Worm (Caenorhabditis elegans) whole organism, L2 larva: ENCODE measurements around the gene F40G12.5.
"Not testable (repeated sequence)": the region's sequence is repeated elsewhere in the genome, so short reads cannot be mapped to it uniquely, and the experiment has no call there.

Experiments
- F13H6.1 ChIP-seq: sonication (generic microtip); optimal IDR thresholded peaks from 2 replicates; lab custom pipeline; 2016; ENCODE audit warnings: missing genetic modification characterization, missing compliant biosample characterization
- R02D3.7 ChIP-seq: fragments of 150-350 bp; optimal IDR thresholded peaks from 2 replicates; lab custom pipeline; 2014; ENCODE audit warnings: missing biosample characterization, missing genetic modification characterization
- Y55F3AM.14 ChIP-seq: fragments of 200-800 bp; sonication (Bioruptor generic); optimal IDR thresholded peaks from 2 replicates; lab custom pipeline; 2018; ENCODE audit warnings: mild to moderate bottlenecking, missing genetic modification characterization, missing compliant biosample characterization
- ZK546.5 ChIP-seq: sonication (generic microtip); optimal IDR thresholded peaks from 2 replicates; lab custom pipeline; 2017; ENCODE audit warnings: missing biosample characterization, missing genetic modification characterization
- alr-1 ChIP-seq: fragments of 150-350 bp; optimal IDR thresholded peaks from 2 replicates; lab custom pipeline; 2014; ENCODE audit warnings: missing biosample characterization, missing genetic modification characterization
- aly-2 ChIP-seq: fragments of 150-350 bp; optimal IDR thresholded peaks from 2 replicates; lab custom pipeline; 2014; ENCODE audit warnings: missing biosample characterization, missing genetic modification characterization
- ama-1 ChIP-seq: fragments of 150-350 bp; optimal IDR thresholded peaks from 2 replicates; lab custom pipeline; 2018; ENCODE audit warnings: inconsistent platforms
- blmp-1 ChIP-seq: sonication (generic microtip); optimal IDR thresholded peaks from 2 replicates; lab custom pipeline; 2017; ENCODE audit warnings: missing genetic modification characterization, mild to moderate bottlenecking, missing compliant biosample characterization, antibody characterized with exemption, moderate library complexity; ENCODE audit not compliant: insufficient read depth
- ceh-82 ChIP-seq: fragments of 150-350 bp; optimal IDR thresholded peaks from 2 replicates; lab custom pipeline; 2014; ENCODE audit warnings: missing biosample characterization, missing genetic modification characterization
- crh-2 ChIP-seq: sonication (generic microtip); optimal IDR thresholded peaks from 2 replicates; lab custom pipeline; 2017; ENCODE audit warnings: missing biosample characterization, missing genetic modification characterization
- egl-27 ChIP-seq: sonication (generic microtip); optimal IDR thresholded peaks from 3 replicates; lab custom pipeline; 2017; ENCODE audit warnings: missing biosample characterization, missing genetic modification reagents, missing genetic modification characterization
- elt-3 ChIP-seq: sonication (generic microtip); optimal IDR thresholded peaks from 2 replicates; lab custom pipeline; 2017; ENCODE audit warnings: missing biosample characterization, missing genetic modification characterization
- fos-1 ChIP-seq: fragments of 150-350 bp; optimal IDR thresholded peaks from 2 replicates; lab custom pipeline; 2014; ENCODE audit warnings: missing biosample characterization, missing genetic modification characterization
- gmeb-1 ChIP-seq: fragments of 150-350 bp; optimal IDR thresholded peaks from 2 replicates; lab custom pipeline; 2014; ENCODE audit warnings: missing biosample characterization, missing genetic modification characterization
- lin-11 ChIP-seq: fragments of 150-350 bp; sonication (generic microtip); optimal IDR thresholded peaks from 2 replicates; lab custom pipeline; 2014; ENCODE audit warnings: missing biosample characterization, missing genetic modification characterization, inconsistent platforms, mixed read lengths
- lin-39 ChIP-seq: fragments of 150-350 bp; optimal IDR thresholded peaks from 2 replicates; lab custom pipeline; 2014; ENCODE audit warnings: missing biosample characterization, missing genetic modification reagents, missing genetic modification characterization
- lsy-2 ChIP-seq, 2 experiments: fragments of 150-350 bp in 1 of 2; sonication (generic microtip) in 1 of 2; optimal IDR thresholded peaks; 2 replicates each; lab custom pipeline; 2014 to 2017; ENCODE audit warnings: missing biosample characterization in 2 of 2, missing genetic modification characterization in 2 of 2
- mab-5 ChIP-seq: fragments of 150-350 bp; optimal IDR thresholded peaks from 2 replicates; lab custom pipeline; 2014; ENCODE audit warnings: missing biosample characterization, missing genetic modification characterization
- mbf-1 ChIP-seq: sonication (generic microtip); optimal IDR thresholded peaks from 2 replicates; lab custom pipeline; 2017; ENCODE audit warnings: missing biosample characterization, missing genetic modification characterization
- mdl-1 ChIP-seq, 2 experiments: fragments of 150-350 bp in 1 of 2; sonication (generic microtip) in 1 of 2; optimal IDR thresholded peaks; 2 replicates each; lab custom pipeline; 2017; ENCODE audit warnings: missing biosample characterization in 2 of 2, missing genetic modification characterization in 2 of 2
- nhr-10 ChIP-seq: sonication (generic microtip); optimal IDR thresholded peaks from 2 replicates; lab custom pipeline; 2017; ENCODE audit warnings: missing biosample characterization, missing genetic modification characterization
- nhr-12 ChIP-seq: fragments of 150-350 bp; optimal IDR thresholded peaks from 2 replicates; lab custom pipeline; 2014; ENCODE audit warnings: missing biosample characterization, missing genetic modification characterization
- nhr-129 ChIP-seq: fragments of 150-350 bp; optimal IDR thresholded peaks from 2 replicates; lab custom pipeline; 2014; ENCODE audit warnings: missing biosample characterization, missing genetic modification characterization
- nhr-237 ChIP-seq: fragments of 150-350 bp; optimal IDR thresholded peaks from 2 replicates; lab custom pipeline; 2014; ENCODE audit warnings: missing biosample characterization, missing genetic modification characterization
- nhr-6 ChIP-seq: fragments of 150-350 bp; optimal IDR thresholded peaks from 2 replicates; lab custom pipeline; 2014; ENCODE audit warnings: missing biosample characterization, missing genetic modification characterization
- nhr-77 ChIP-seq: fragments of 150-350 bp; optimal IDR thresholded peaks from 2 replicates; lab custom pipeline; 2014; ENCODE audit warnings: missing biosample characterization, missing genetic modification characterization
- peb-1 ChIP-seq: fragments of 150-350 bp; optimal IDR thresholded peaks from 2 replicates; lab custom pipeline; 2014; ENCODE audit warnings: missing biosample characterization, missing genetic modification characterization
- sem-4 ChIP-seq: fragments of 150-350 bp; optimal IDR thresholded peaks from 2 replicates; lab custom pipeline; 2014; ENCODE audit warnings: missing biosample characterization, missing genetic modification reagents, missing genetic modification characterization
- skn-1 ChIP-seq: sonication (generic microtip); optimal IDR thresholded peaks from 2 replicates; lab custom pipeline; 2017; ENCODE audit warnings: missing biosample characterization, missing genetic modification characterization
- sma-3 ChIP-seq: sonication (generic microtip); optimal IDR thresholded peaks from 2 replicates; lab custom pipeline; 2016; ENCODE audit warnings: missing genetic modification reagents, missing genetic modification characterization, missing compliant biosample characterization
- sma-9 ChIP-seq, 2 experiments: fragments of 150-350 bp in 1 of 2; sonication (generic microtip) in 1 of 2; optimal IDR thresholded peaks; 2 replicates each; lab custom pipeline; 2014 to 2016; ENCODE audit warnings: missing genetic modification characterization in 2 of 2, mild to moderate bottlenecking in 1 of 2, missing biosample characterization in 1 of 2, missing compliant biosample characterization in 1 of 2, missing genetic modification reagents in 1 of 2, moderate library complexity in 1 of 2
- snpc-4 ChIP-seq: fragments of 150-350 bp; optimal IDR thresholded peaks from 2 replicates; lab custom pipeline; 2014; ENCODE audit warnings: missing biosample characterization, missing genetic modification characterization
- unc-55 ChIP-seq: fragments of 150-350 bp; sonication (generic microtip); optimal IDR thresholded peaks from 3 replicates; lab custom pipeline; 2014; ENCODE audit warnings: missing biosample characterization, missing genetic modification reagents, missing genetic modification characterization
- unc-62 ChIP-seq: fragments of 150-350 bp; optimal IDR thresholded peaks from 2 replicates; lab custom pipeline; 2014; ENCODE audit warnings: missing biosample characterization, missing genetic modification reagents, missing genetic modification characterization
- zag-1 ChIP-seq: fragments of 150-350 bp; optimal IDR thresholded peaks from 2 replicates; lab custom pipeline; 2014; ENCODE audit warnings: missing biosample characterization, missing genetic modification characterization
- ztf-1 ChIP-seq: fragments of 200-800 bp; sonication (Bioruptor generic); conservative IDR thresholded peaks from 2 replicates; pipeline ENCODE4 v1.3.6; 2022; ENCODE audit warnings: missing genetic modification characterization, missing compliant biosample characterization
- ztf-11 ChIP-seq: sonication (generic microtip); optimal IDR thresholded peaks from 2 replicates; lab custom pipeline; 2017; ENCODE audit warnings: missing biosample characterization, missing genetic modification characterization
- ztf-4 ChIP-seq: fragments of 150-350 bp; optimal IDR thresholded peaks from 2 replicates; lab custom pipeline; 2014; ENCODE audit warnings: missing biosample characterization, missing genetic modification characterization

F40G12.5 gene

ce11 chrV:14283241-14283640, 12.6 kb upstream of the F40G12.5 start, which contains the start of gene F40G12.10:
Gene F40G12.10, plus strand, starts transcription at chrV:14283541.
- no peak for TF ChIP-seq nhr-129 (tag; lab: Kevin White, UChicago)
- no peak for TF ChIP-seq ceh-82 (tag; lab: Kevin White, UChicago)
- no peak for TF ChIP-seq mbf-1 (tag; lab: Kevin White, UChicago)
- no peak for TF ChIP-seq blmp-1 (tag; lab: Kevin White, UChicago)
- TF ChIP-seq sma-3 (GFP tag; lab: Kevin White, UChicago): no peak
- TF ChIP-seq zag-1 (tag; lab: Kevin White, UChicago): no peak
- no peak for TF ChIP-seq sem-4 (tag; lab: Kevin White, UChicago)
- TF ChIP-seq crh-2 (tag; lab: Kevin White, UChicago): no peak
- TF ChIP-seq ztf-11 (tag; lab: Kevin White, UChicago): no peak
- no peak for TF ChIP-seq elt-3 (tag; lab: Kevin White, UChicago)
- TF ChIP-seq gmeb-1 (tag; lab: Kevin White, UChicago): no peak
- no peak for TF ChIP-seq Y55F3AM.14 (GFP tag; lab: Kevin White, UChicago)
- no peak for TF ChIP-seq nhr-10 (tag; lab: Kevin White, UChicago)
- TF ChIP-seq alr-1 (tag; lab: Kevin White, UChicago): no peak
- TF ChIP-seq ztf-1 (GFP tag; lab: Robert Waterston, UW): no peak
- TF ChIP-seq skn-1 (tag; lab: Kevin White, UChicago): no peak
- no peak for TF ChIP-seq nhr-77
- TF ChIP-seq ama-1: no peak

- TF ChIP-seq fos-1 (no peak), nhr-12 (tag; lab: Kevin White, UChicago) (no peak), crh-2 (tag; lab: Kevin White, UChicago) (no peak), zag-1 (tag; lab: Kevin White, UChicago) (no peak), sma-9 (GFP tag; optimal IDR thresholded peaks at IDR 0.05; lab: Kevin White, UChicago) (no peak), sma-9 (tag; optimal IDR thresholded peaks at IDR 0.05; lab: Kevin White, UChicago) (no peak)
Observed at ce11 chrV:14282222-14282709, 11.6 kb upstream of the F40G12.5 start, which contains the start of the genes srt-74 and F40G12.9. Gene srt-74, minus strand, starts transcription at chrV:14282322. Gene F40G12.9, plus strand, starts transcription at chrV:14282659.

- TF ChIP-seq F13H6.1: no peak
- TF ChIP-seq sem-4 (tag; lab: Kevin White, UChicago): no peak
- no peak for TF ChIP-seq ztf-1 (GFP tag; lab: Robert Waterston, UW)
- TF ChIP-seq sma-9 (GFP tag; optimal IDR thresholded peaks at IDR 0.05; lab: Kevin White, UChicago): no peak
- TF ChIP-seq sma-9 (tag; optimal IDR thresholded peaks at IDR 0.05; lab: Kevin White, UChicago): no peak
- no peak for TF ChIP-seq R02D3.7 (tag; lab: Kevin White, UChicago)
- TF ChIP-seq ztf-4 (tag; lab: Kevin White, UChicago): no peak
- TF ChIP-seq crh-2 (tag; lab: Kevin White, UChicago): no peak
- no peak for TF ChIP-seq Y55F3AM.14 (GFP tag; lab: Kevin White, UChicago)
- no peak for TF ChIP-seq peb-1 (tag; lab: Kevin White, UChicago)
Observed at ce11 chrV:14279777-14280176, 9.1 kb upstream of the F40G12.5 start, which contains the start of gene srt-33. Gene srt-33, minus strand, starts transcription at chrV:14279877.

ce11 chrV:14277456-14277855, 6.8 kb upstream of the F40G12.5 start:
- peak; percentile 38 for TF ChIP-seq snpc-4

ce11 chrV:14274268-14274667, 3.6 kb upstream of the F40G12.5 start, which contains the start of gene F40G12.7:
Gene F40G12.7, plus strand, starts transcription at chrV:14274568.
- not testable (repeated sequence) for TF ChIP-seq elt-3, peb-1, ZK546.5 (tag; lab: Kevin White, UChicago)

- TF ChIP-seq fos-1: no peak
- no peak for TF ChIP-seq unc-55
Observed at ce11 chrV:14273019-14273418, 2.4 kb upstream of the F40G12.5 start, which contains the start of gene F40G12.6. Gene F40G12.6, minus strand, starts transcription at chrV:14273119.

ce11 chrV:14268616-14269015, 2.0 kb downstream of the F40G12.5 start, which contains the start of gene F40G12.4:
Gene F40G12.4, minus strand, starts transcription at chrV:14268716.
- TF ChIP-seq aly-2 (tag; lab: Kevin White, UChicago) (no peak), sem-4 (tag; lab: Kevin White, UChicago) (no peak), mdl-1 (tag; optimal IDR thresholded peaks at IDR 0.05; lab: Kevin White, UChicago) (no peak), lin-11 (no peak), ceh-82 (tag; lab: Kevin White, UChicago) (no peak), mbf-1 (tag; lab: Kevin White, UChicago) (no peak), lin-39 (tag; lab: Kevin White, UChicago) (no peak), nhr-129 (tag; lab: Kevin White, UChicago) (no peak), mab-5 (tag; lab: Kevin White, UChicago) (no peak), nhr-77 (no peak), lsy-2 (tag; optimal IDR thresholded peaks at IDR 0.05; lab: Kevin White, UChicago) (no peak), ztf-11 (tag; lab: Kevin White, UChicago) (no peak), egl-27 (no peak), ztf-1 (GFP tag; lab: Robert Waterston, UW) (no peak), nhr-10 (tag; lab: Kevin White, UChicago) (no peak), crh-2 (tag; lab: Kevin White, UChicago) (no peak), elt-3 (tag; lab: Kevin White, UChicago) (no peak), unc-62 (no peak), nhr-237 (no peak), nhr-6 (tag; lab: Kevin White, UChicago) (no peak)
- TF ChIP-seq, all 48 proteins: peak for 0
